Worm (Caenorhabditis elegans): ENCODE data around the gene mmab-1.

Gene mmab-1

DNA sequence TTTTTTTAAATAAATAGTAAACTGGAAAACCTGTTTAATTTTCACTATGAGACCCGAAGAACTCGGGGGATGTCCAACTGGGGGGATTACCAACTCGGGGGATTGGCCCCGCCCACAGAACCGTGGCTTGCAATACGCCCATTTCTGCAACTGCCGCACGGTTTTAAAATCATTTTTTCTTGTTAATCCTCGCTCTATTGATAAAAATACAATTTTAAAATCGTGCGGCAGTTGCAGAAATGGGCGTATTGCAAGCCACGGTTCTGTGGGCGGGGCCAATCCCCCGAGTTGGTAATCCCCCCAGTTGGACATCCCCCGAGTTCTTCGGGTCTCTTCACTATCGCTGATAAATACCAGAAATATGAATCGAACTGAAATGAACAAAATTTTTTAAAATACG, at the start of gene mmab-1:
mmab-1 (minus strand) TSS at position 95 of the 400 bp plus-strand sequence.
- peak; percentile 6 for TF ChIP-seq lin-39 (tag; optimal IDR thresholded peaks at IDR 0.05)
- TF ChIP-seq nfya-1 (tag; optimal IDR thresholded peaks at IDR 0.05; ENCODE audit: insufficient read depth) = peak; percentile 28
- peak; percentile 71 for TF ChIP-seq nhr-43 (tag; optimal IDR thresholded peaks at IDR 0.05; ENCODE audit: poor library complexity, severe bottlenecking)

DNA sequence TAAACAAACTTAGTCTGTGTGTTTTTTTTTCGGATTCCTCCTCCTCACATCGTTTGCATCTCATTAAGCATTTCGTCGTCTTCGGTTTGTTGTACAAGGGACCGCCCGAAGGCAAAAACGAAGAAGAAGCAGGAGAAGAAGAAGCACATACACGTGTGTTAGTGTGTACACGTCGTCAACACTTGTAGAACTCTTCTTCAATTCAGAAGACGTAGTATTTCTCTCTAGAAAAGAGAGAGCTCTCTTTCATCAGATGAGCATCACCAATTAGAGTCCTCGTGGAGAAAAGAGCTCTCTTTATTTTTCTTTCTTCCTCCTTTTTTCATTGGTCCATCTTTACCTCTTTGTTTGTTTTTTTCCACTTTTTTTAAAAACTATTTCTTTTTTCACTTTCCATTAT, 46.2 kb upstream of the mmab-1 start:
- TF ChIP-seq nfya-1 (tag; optimal IDR thresholded peaks at IDR 0.05; ENCODE audit: insufficient read depth) (peak; percentile 12), lin-39 (tag; optimal IDR thresholded peaks at IDR 0.05) (no peak)

DNA sequence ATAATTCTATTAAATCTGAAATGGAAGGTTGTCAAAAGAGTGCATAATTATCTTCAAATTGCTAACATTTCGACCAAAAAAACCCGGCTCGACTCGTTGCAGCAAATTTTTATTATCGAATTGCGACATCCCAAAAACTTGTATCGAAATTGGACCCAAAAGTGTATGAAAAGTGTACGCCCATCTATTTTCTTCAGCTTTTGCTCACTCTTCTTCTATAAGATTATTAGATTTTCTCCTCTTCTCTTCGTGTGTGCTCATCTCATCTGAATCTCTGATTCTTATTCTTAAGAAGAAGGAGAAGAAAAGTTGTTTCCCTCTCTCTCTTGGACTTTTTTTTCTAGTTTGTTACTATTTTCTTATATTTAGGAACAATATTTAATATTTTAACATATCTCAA, 45.3 kb upstream of the mmab-1 start:
- TF ChIP-seq ceh-82 (tag; optimal IDR thresholded peaks at IDR 0.05) (no peak), fkh-10 (GFP tag; optimal IDR thresholded peaks at IDR 0.05) (peak; percentile 94), egl-27 (tag; optimal IDR thresholded peaks at IDR 0.05) (no peak)

DNA sequence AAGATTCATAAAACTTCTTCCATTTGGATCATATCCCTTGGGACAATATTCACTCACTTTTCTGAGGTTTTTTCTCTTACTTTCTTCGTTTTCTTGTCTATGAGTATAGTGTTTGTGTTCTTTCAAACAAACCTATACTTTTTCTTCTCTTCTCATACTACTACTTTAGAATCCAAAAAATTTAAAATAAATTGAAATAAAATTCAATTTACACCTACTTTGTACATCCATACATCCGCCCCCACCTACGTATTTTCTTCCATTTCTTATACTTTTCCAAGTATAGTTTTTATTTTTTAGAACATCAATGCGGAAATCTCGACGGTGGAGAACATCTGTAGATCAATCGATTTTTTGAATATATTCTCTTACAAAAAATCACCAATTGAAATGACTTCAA, 43.4 kb upstream of the mmab-1 start, which contains the start of gene nca-2:
nca-2 (plus strand) TSS at position 301 of the 400 bp plus-strand sequence.
- no peak for TF ChIP-seq skn-1 (tag; optimal IDR thresholded peaks at IDR 0.05)
- no peak for TF ChIP-seq ceh-16 (tag; optimal IDR thresholded peaks at IDR 0.05)
- TF ChIP-seq nhr-11 (tag; optimal IDR thresholded peaks at IDR 0.05) = no peak
- TF ChIP-seq nhr-23 (tag; optimal IDR thresholded peaks at IDR 0.05) = no peak
- TF ChIP-seq egl-5 (tag; optimal IDR thresholded peaks at IDR 0.05) = no peak
- no peak for TF ChIP-seq unc-39 (tag; optimal IDR thresholded peaks at IDR 0.05)
- no peak for TF ChIP-seq lin-39 (tag; optimal IDR thresholded peaks at IDR 0.05)
- TF ChIP-seq tbx-2 (tag; optimal IDR thresholded peaks at IDR 0.05) = no peak
- no peak for TF ChIP-seq elt-3 (tag; optimal IDR thresholded peaks at IDR 0.05)
- no peak for TF ChIP-seq nhr-67 (tag; optimal IDR thresholded peaks at IDR 0.05)
- TF ChIP-seq aly-2 (tag; optimal IDR thresholded peaks at IDR 0.05) = no peak
- TF ChIP-seq nhr-43 (tag; optimal IDR thresholded peaks at IDR 0.05; ENCODE audit: poor library complexity, severe bottlenecking) = no peak
- no peak for TF ChIP-seq unc-62 (GFP tag; optimal IDR thresholded peaks at IDR 0.05)
- TF ChIP-seq R02D3.7 (tag; optimal IDR thresholded peaks at IDR 0.05) = no peak

DNA sequence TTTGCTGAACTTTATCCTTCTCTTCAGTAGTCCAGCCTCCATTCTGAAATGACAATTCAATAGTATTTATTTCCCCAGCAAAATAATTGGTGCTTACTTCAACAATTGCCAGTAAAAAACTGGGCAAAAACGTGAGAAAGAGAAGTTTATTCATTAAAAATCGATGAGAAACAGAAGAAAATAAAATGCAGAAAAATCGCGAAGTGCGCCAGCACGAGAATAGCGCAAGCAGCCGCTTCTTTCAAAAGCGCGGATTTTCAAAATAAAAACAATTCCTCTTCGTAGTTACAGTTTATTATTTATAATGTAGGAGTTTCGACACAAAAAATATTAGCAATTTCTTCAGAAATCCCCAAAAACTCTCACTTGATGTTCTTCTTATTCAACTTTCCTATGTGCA, 41.0 kb upstream of the mmab-1 start, which contains the start of gene C27F2.9:
C27F2.9 (minus strand) TSS at position 159 of the 400 bp plus-strand sequence.
- TF ChIP-seq nhr-43 (tag; optimal IDR thresholded peaks at IDR 0.05; ENCODE audit: poor library complexity, severe bottlenecking) = peak; percentile 83
- peak; percentile 43 for TF ChIP-seq ama-1 (optimal IDR thresholded peaks at IDR 0.05)
- no peak for TF ChIP-seq nhr-76 (tag; optimal IDR thresholded peaks at IDR 0.05)
- peak; percentile 84 for TF ChIP-seq lin-15B (tag; optimal IDR thresholded peaks at IDR 0.05)
- peak; percentile 64 for TF ChIP-seq skn-1 (tag; optimal IDR thresholded peaks at IDR 0.05)
- TF ChIP-seq lin-39 (tag; optimal IDR thresholded peaks at IDR 0.05) = peak; percentile 67
- peak; percentile 79 for TF ChIP-seq R02D3.7 (tag; optimal IDR thresholded peaks at IDR 0.05)
- peak; percentile 91 for TF ChIP-seq nhr-23 (tag; optimal IDR thresholded peaks at IDR 0.05)
- no peak for TF ChIP-seq nhr-67 (tag; optimal IDR thresholded peaks at IDR 0.05)
- TF ChIP-seq nhr-11 (tag; optimal IDR thresholded peaks at IDR 0.05) = peak; percentile 51
- no peak for TF ChIP-seq mml-1 (tag; optimal IDR thresholded peaks at IDR 0.05)
- TF ChIP-seq hmg-11 (tag; optimal IDR thresholded peaks at IDR 0.05) = peak; percentile 63
- no peak for TF ChIP-seq zag-1 (tag; optimal IDR thresholded peaks at IDR 0.05)
- TF ChIP-seq egl-5 (tag; optimal IDR thresholded peaks at IDR 0.05) = peak; percentile 12
- TF ChIP-seq unc-39 (tag; optimal IDR thresholded peaks at IDR 0.05) = no peak
- peak; percentile 72 for TF ChIP-seq lsy-12 (tag; optimal IDR thresholded peaks at IDR 0.05)
- TF ChIP-seq pha-4 (tag; optimal IDR thresholded peaks at IDR 0.05) = peak; percentile 92
- no peak for TF ChIP-seq elt-1 (tag; optimal IDR thresholded peaks at IDR 0.05)
- peak; percentile 70 for TF ChIP-seq tbx-2 (tag; optimal IDR thresholded peaks at IDR 0.05)
- TF ChIP-seq ZK546.5 (tag; optimal IDR thresholded peaks at IDR 0.05) = no peak
- TF ChIP-seq fkh-10 (GFP tag; optimal IDR thresholded peaks at IDR 0.05) = peak; percentile 3
- TF ChIP-seq mdl-1 (tag; optimal IDR thresholded peaks at IDR 0.05) = no peak
- peak in 1 of 3 experiments; percentile 13 for TF ChIP-seq elt-3 (tag; optimal IDR thresholded peaks at IDR 0.05)
- TF ChIP-seq nhr-12 (tag; optimal IDR thresholded peaks at IDR 0.05) = no peak
- peak; percentile 79 for TF ChIP-seq nhr-25 (tag; optimal IDR thresholded peaks at IDR 0.05)
- no peak for TF ChIP-seq aly-2 (tag; optimal IDR thresholded peaks at IDR 0.05)
- no peak for TF ChIP-seq daf-12 (tag; optimal IDR thresholded peaks at IDR 0.05)
- no peak for TF ChIP-seq ceh-9 (tag; optimal IDR thresholded peaks at IDR 0.05)
- TF ChIP-seq fkh-2 (tag; optimal IDR thresholded peaks at IDR 0.05) = peak; percentile 22
- TF ChIP-seq nfya-1 (tag; optimal IDR thresholded peaks at IDR 0.05; ENCODE audit: insufficient read depth) = peak; percentile 92
- no peak for TF ChIP-seq egl-27 (tag; optimal IDR thresholded peaks at IDR 0.05)
- TF ChIP-seq nhr-77 (tag; optimal IDR thresholded peaks at IDR 0.05) = peak; percentile 50
- peak; percentile 55 for TF ChIP-seq elt-2 (tag; optimal IDR thresholded peaks at IDR 0.05)
- TF ChIP-seq ceh-28 (tag; optimal IDR thresholded peaks at IDR 0.05) = peak; percentile 75
- no peak for TF ChIP-seq fos-1 (tag; optimal IDR thresholded peaks at IDR 0.05)
- TF ChIP-seq eor-1 (tag; optimal IDR thresholded peaks at IDR 0.05) = no peak
- peak; percentile 27 for TF ChIP-seq ceh-82 (tag; optimal IDR thresholded peaks at IDR 0.05)
- TF ChIP-seq ztf-11 (tag; optimal IDR thresholded peaks at IDR 0.05) = no peak
- TF ChIP-seq jun-1 (tag; optimal IDR thresholded peaks at IDR 0.05) = peak; percentile 60
- no peak for TF ChIP-seq ceh-16 (tag; optimal IDR thresholded peaks at IDR 0.05)
- no peak for TF ChIP-seq nhr-237 (tag; optimal IDR thresholded peaks at IDR 0.05)
